Fruit fly (Drosophila melanogaster) whole organism, pupa: ENCODE data around the gene Ance-3.

Experiments used
- CG12605 ChIP-seq: fragments of 200-800 bp; sonication (Bioruptor generic); IDR thresholded peaks from 2 replicates; pipeline ENCODE4 v1.3.6; 2022; ENCODE audit warnings: missing biosample characterization, missing genetic modification characterization
- CG4496 ChIP-seq: fragments of 200-800 bp; sonication (Bioruptor generic); IDR thresholded peaks from 3 replicates; pipeline ENCODE4 v1.3.6; 2022; ENCODE audit warnings: missing biosample characterization, missing genetic modification characterization
- EcR ChIP-seq: fragments of 200-800 bp; sonication (Bioruptor generic); optimal IDR thresholded peaks from 3 replicates; lab custom pipeline; 2019; ENCODE audit warnings: missing biosample characterization, missing genetic modification characterization, mild to moderate bottlenecking, moderate library complexity, missing genetic modification reagents

- TF ChIP-seq CG4496 (GFP tag; lab: Robert Waterston, UW) (no peak), CG12605 (no peak), EcR (no peak)
Measured at dm6 chr2L:13867653-13868052, 46.9 kb upstream of the Ance-3 start.
